Fruit fly (Drosophila melanogaster) whole organism, embryonic: ENCODE measurements around the gene CG6083.

Experiments
- CG11560 ChIP-seq: fragments of 200-800 bp; sonication (Bioruptor generic); IDR thresholded peaks from 3 replicates; pipeline ENCODE4 v1.3.6; 2022; ENCODE audit warnings: missing biosample characterization, missing genetic modification characterization
- HLH54F ChIP-seq: fragments of 200-800 bp; sonication (Bioruptor generic); optimal IDR thresholded peaks from 3 replicates; lab custom pipeline; 2016; ENCODE audit warnings: missing biosample characterization, missing genetic modification characterization
- amos ChIP-seq: fragments of 200-800 bp; sonication (Bioruptor generic); IDR thresholded peaks from 2 replicates; pipeline ENCODE4 v1.3.6; 2022; ENCODE audit warnings: missing biosample characterization, missing genetic modification characterization; ENCODE audit not compliant: partially characterized antibody
- ssp ChIP-seq: fragments of 200-800 bp; sonication (Bioruptor generic); IDR thresholded peaks from 2 replicates; pipeline ENCODE4 v1.3.6; 2022; ENCODE audit warnings: missing biosample characterization, missing genetic modification characterization

- TF ChIP-seq CG11560 (tag; lab: Robert Waterston, UW), result no peak
- no peak for TF ChIP-seq amos (GFP tag; lab: Robert Waterston, UW)
- no peak for TF ChIP-seq ssp (GFP tag; lab: Robert Waterston, UW)
- TF ChIP-seq HLH54F (GFP tag; lab: Kevin White, UChicago), result no peak
Observed at dm6 chr3L:11645933-11646332, 20.0 kb upstream of the CG6083 start, which contains the start of gene CG6071.
